Worm (Caenorhabditis elegans) whole organism, L4 larva: ENCODE data around the gene EEED8.3.

Source experiments
- F10B5.3 ChIP-seq: sonication (generic microtip); optimal IDR thresholded peaks from 2 replicates; lab custom pipeline; 2016; ENCODE audit warnings: mild to moderate bottlenecking, missing genetic modification characterization, missing compliant biosample characterization
- F26F4.8 ChIP-seq: fragments of 200-800 bp; sonication (Bioruptor generic); conservative IDR thresholded peaks from 2 replicates; pipeline ENCODE4 v1.3.6; 2022; ENCODE audit warnings: missing genetic modification characterization, missing compliant biosample characterization
- T20F7.1 ChIP-seq: fragments of 200-800 bp; sonication (Bioruptor generic); optimal IDR thresholded peaks from 2 replicates; lab custom pipeline; 2018; ENCODE audit warnings: mild to moderate bottlenecking, missing genetic modification characterization, missing compliant biosample characterization
- Y75B8A.6 ChIP-seq: fragments of 200-800 bp; sonication (Bioruptor generic); IDR thresholded peaks from 2 replicates; pipeline ENCODE4 v1.3.6; 2022; ENCODE audit warnings: missing genetic modification reagents, missing genetic modification characterization, missing compliant biosample characterization
- ZK546.5 ChIP-seq, 2 experiments: sonication (generic microtip); optimal IDR thresholded peaks; 2 replicates each; lab custom pipeline; 2017; ENCODE audit warnings: missing biosample characterization in 2 of 2, missing genetic modification characterization in 2 of 2
- aha-1 ChIP-seq: fragments of 150-350 bp; peaks from one replicate; lab custom pipeline; 2014; ENCODE audit warnings: missing biosample characterization, missing genetic modification characterization
- arid-1 ChIP-seq: fragments of 200-800 bp; sonication (Bioruptor generic); conservative IDR thresholded peaks from 2 replicates; pipeline ENCODE4 v1.3.6; 2022; ENCODE audit warnings: missing genetic modification reagents, missing genetic modification characterization, missing compliant biosample characterization
- ceh-20 ChIP-seq: fragments of 200-800 bp; sonication (Bioruptor generic); IDR thresholded peaks from 2 replicates; pipeline ENCODE4 v1.3.6; 2022; ENCODE audit warnings: missing genetic modification reagents, missing genetic modification characterization, missing compliant biosample characterization
- ceh-28 ChIP-seq: fragments of 150-350 bp; optimal IDR thresholded peaks from 2 replicates; lab custom pipeline; 2014; ENCODE audit warnings: missing biosample characterization, missing genetic modification reagents, missing genetic modification characterization
- ceh-32 ChIP-seq: sonication (generic microtip); optimal IDR thresholded peaks from 2 replicates; lab custom pipeline; 2016; ENCODE audit warnings: mild to moderate bottlenecking, missing genetic modification characterization, missing compliant biosample characterization; ENCODE audit not compliant: poor library complexity
- cey-2 ChIP-seq: sonication (generic microtip); optimal IDR thresholded peaks from 3 replicates; lab custom pipeline; 2017; ENCODE audit warnings: missing genetic modification characterization, mild to moderate bottlenecking, missing compliant biosample characterization, antibody characterized with exemption, borderline replicate concordance; ENCODE audit not compliant: insufficient read depth
- dmd-8 ChIP-seq: fragments of 200-800 bp; sonication (Bioruptor generic); IDR thresholded peaks from 2 replicates; pipeline ENCODE4 v1.3.6; 2022; ENCODE audit warnings: missing genetic modification characterization, missing compliant biosample characterization
- fkh-10 ChIP-seq: fragments of 150-350 bp; optimal IDR thresholded peaks from 2 replicates; lab custom pipeline; 2014; ENCODE audit warnings: missing biosample characterization, missing genetic modification reagents, missing genetic modification characterization
- fos-1 ChIP-seq: fragments of 150-350 bp; optimal IDR thresholded peaks from 2 replicates; lab custom pipeline; 2014; ENCODE audit warnings: missing biosample characterization, missing genetic modification characterization
- gei-8 ChIP-seq: fragments of 200-800 bp; sonication (Bioruptor generic); optimal IDR thresholded peaks from 2 replicates; lab custom pipeline; 2018; ENCODE audit warnings: mild to moderate bottlenecking, missing genetic modification characterization, missing compliant biosample characterization
- lin-15B ChIP-seq: fragments of 150-350 bp; sonication (generic microtip); optimal IDR thresholded peaks from 3 replicates; lab custom pipeline; 2014; ENCODE audit warnings: missing biosample characterization, missing genetic modification characterization
- mdt-29 ChIP-seq: fragments of 200-800 bp; sonication (Bioruptor generic); IDR thresholded peaks from 2 replicates; pipeline ENCODE4 v1.3.6; 2022; ENCODE audit warnings: missing genetic modification reagents, missing genetic modification characterization, missing compliant biosample characterization
- mep-1 ChIP-seq: fragments of 150-350 bp; sonication (generic microtip); optimal IDR thresholded peaks from 3 replicates; lab custom pipeline; 2014; ENCODE audit warnings: missing biosample characterization, missing genetic modification characterization
- mes-2 ChIP-seq: sonication (generic microtip); optimal IDR thresholded peaks from 2 replicates; lab custom pipeline; 2016; ENCODE audit warnings: missing genotype, mild to moderate bottlenecking, missing genetic modification characterization, missing compliant biosample characterization; ENCODE audit not compliant: poor library complexity, severe bottlenecking
- mxl-3 ChIP-seq: fragments of 200-800 bp; sonication (Bioruptor generic); optimal IDR thresholded peaks from 2 replicates; lab custom pipeline; 2018; ENCODE audit warnings: mild to moderate bottlenecking, missing genetic modification characterization, missing compliant biosample characterization
- nhr-102 ChIP-seq: sonication (generic microtip); optimal IDR thresholded peaks from 2 replicates; lab custom pipeline; 2016; ENCODE audit warnings: mild to moderate bottlenecking, missing genetic modification characterization, moderate library complexity, missing compliant biosample characterization
- nhr-111 ChIP-seq: fragments of 200-800 bp; sonication (Bioruptor generic); optimal IDR thresholded peaks from 2 replicates; lab custom pipeline; 2018; ENCODE audit warnings: mild to moderate bottlenecking, missing genetic modification characterization, missing compliant biosample characterization
- nhr-28 ChIP-seq: fragments of 150-350 bp; optimal IDR thresholded peaks from 2 replicates; lab custom pipeline; 2014; ENCODE audit warnings: missing biosample characterization, missing genetic modification characterization
- nhr-77 ChIP-seq: fragments of 150-350 bp; optimal IDR thresholded peaks from 2 replicates; lab custom pipeline; 2014; ENCODE audit warnings: missing biosample characterization, missing genetic modification characterization
- snpc-1.2 ChIP-seq: fragments of 200-800 bp; sonication (Bioruptor generic); IDR thresholded peaks from 2 replicates; pipeline ENCODE4 v1.3.6; 2022; ENCODE audit warnings: missing genetic modification reagents, missing genetic modification characterization, missing compliant biosample characterization
- tag-97 ChIP-seq: fragments of 200-800 bp; sonication (Bioruptor generic); IDR thresholded peaks from 2 replicates; pipeline ENCODE4 v1.3.6; 2022; ENCODE audit warnings: missing genetic modification characterization, missing compliant biosample characterization
- unc-130 ChIP-seq: sonication (generic microtip); optimal IDR thresholded peaks from 2 replicates; lab custom pipeline; 2016; ENCODE audit warnings: missing genetic modification reagents, missing genetic modification characterization, missing compliant biosample characterization
- unc-62 ChIP-seq, 3 experiments: fragments of 150-350 bp in 1 of 3; sonication (generic microtip); optimal IDR thresholded peaks in 2 of 3; peaks in 1 of 3; 1 replicate in 1 of 3; 2 replicates in 2 of 3; lab custom pipeline; 2014 to 2017; ENCODE audit warnings: missing biosample characterization in 3 of 3, missing genetic modification characterization in 3 of 3, missing genetic modification reagents in 3 of 3, missing genotype in 1 of 3
- ztf-7 ChIP-seq: fragments of 150-350 bp; optimal IDR thresholded peaks from 2 replicates; lab custom pipeline; 2014; ENCODE audit warnings: missing biosample characterization, missing genetic modification characterization

Gene EEED8.3

ce11 chrII:5449620-5450019 is 35.5 kb downstream of the EEED8.3 start:
- no peak for TF ChIP-seq ztf-7
- peak; percentile 79 for TF ChIP-seq nhr-28
- TF ChIP-seq T20F7.1 (GFP tag; lab: Kevin White, UChicago) = no peak
- no peak for TF ChIP-seq tag-97
- peak in 1 of 2 experiments; percentile 82 for TF ChIP-seq unc-62 (GFP tag; optimal IDR thresholded peaks at IDR 0.05 in 1 of 2; lab: Kevin White, UChicago)
- TF ChIP-seq unc-62 (tag; optimal IDR thresholded peaks at IDR 0.05; lab: Kevin White, UChicago) = no peak
- TF ChIP-seq, all 104 proteins: peak for 2

ce11 chrII:5451278-5451677 is 37.2 kb downstream of the EEED8.3 start:
- TF ChIP-seq mes-2 (tag; lab: Kevin White, UChicago) = no peak
- no peak for TF ChIP-seq ceh-32 (tag; lab: Kevin White, UChicago)
- no peak for TF ChIP-seq unc-130 (GFP tag; lab: Kevin White, UChicago)
- TF ChIP-seq aha-1 = peak; percentile 82

ce11 chrII:5453547-5453946 is 39.5 kb downstream of the EEED8.3 start, which contains the start of gene dhs-5:
Gene dhs-5 (plus strand): TSS chrII:5453847.
- TF ChIP-seq dmd-8 (GFP tag; lab: Robert Waterston, UW) = no peak
- no peak for TF ChIP-seq mdt-29 (GFP tag; lab: Robert Waterston, UW)
- no peak for TF ChIP-seq gei-8 (GFP tag; lab: Kevin White, UChicago)
- no peak for TF ChIP-seq tag-97
- TF ChIP-seq ceh-20 (GFP tag; lab: Robert Waterston, UW) = no peak
- TF ChIP-seq nhr-77 (tag; lab: Kevin White, UChicago) = no peak
- no peak for TF ChIP-seq nhr-102 (tag; lab: Kevin White, UChicago)
- no peak for TF ChIP-seq F10B5.3 (tag; lab: Kevin White, UChicago)
- no peak for TF ChIP-seq Y75B8A.6 (GFP tag; lab: Robert Waterston, UW)
- TF ChIP-seq mep-1 (tag; lab: Kevin White, UChicago) = no peak
- TF ChIP-seq snpc-1.2 = no peak
- no peak for TF ChIP-seq T20F7.1 (GFP tag; lab: Kevin White, UChicago)

ce11 chrII:5455650-5456355 is 41.7 kb downstream of the EEED8.3 start, which contains the start of gene daz-1:
Gene daz-1 (plus strand): TSS chrII:5456305.
- TF ChIP-seq arid-1 (GFP tag; lab: Robert Waterston, UW) (no peak), ztf-7 (no peak), nhr-111 (GFP tag; lab: Kevin White, UChicago) (no peak), fkh-10 (GFP tag; lab: Kevin White, UChicago) (no peak), unc-130 (GFP tag; lab: Kevin White, UChicago) (peak; percentile 18), cey-2 (no peak), lin-15B (tag; lab: Kevin White, UChicago) (no peak), F26F4.8 (GFP tag; lab: Robert Waterston, UW) (no peak), mes-2 (tag; lab: Kevin White, UChicago) (no peak), fos-1 (tag; lab: Kevin White, UChicago) (no peak), ceh-32 (tag; lab: Kevin White, UChicago) (no peak), unc-62 (GFP tag; optimal IDR thresholded peaks at IDR 0.05 in 1 of 2; lab: Kevin White, UChicago) (peak in 1 of 2 experiments; percentile 91), unc-62 (tag; optimal IDR thresholded peaks at IDR 0.05; lab: Kevin White, UChicago) (no peak)

- TF ChIP-seq nhr-28 (peak; percentile 27), ceh-28 (tag; lab: Kevin White, UChicago) (no peak), mxl-3 (GFP tag; lab: Kevin White, UChicago) (peak; percentile 25), ZK546.5 (tag; optimal IDR thresholded peaks at IDR 0.05; lab: Kevin White, UChicago) (no peak)
- TF ChIP-seq, all 104 proteins: peak for 2
These were observed 44.8 kb downstream of the EEED8.3 start for ce11 chrII:5458683-5459410.
